Worm (Caenorhabditis elegans) whole organism, L1 larva: Measurements from ENCODE around the gene ztf-20.

Experiments
- C04F5.9 ChIP-seq: sonication (generic microtip); optimal IDR thresholded peaks from 2 replicates; lab custom pipeline; 2016; ENCODE audit warnings: missing genetic modification characterization, missing compliant biosample characterization
- Y116A8C.19 ChIP-seq: sonication (generic microtip); optimal IDR thresholded peaks from 2 replicates; lab custom pipeline; 2016; ENCODE audit warnings: missing compliant biosample characterization, missing genetic modification characterization, borderline replicate concordance
- ama-1 ChIP-seq: fragments of 150-350 bp; optimal IDR thresholded peaks from 2 replicates; lab custom pipeline; 2014
- ceh-82 ChIP-seq, 3 experiments: fragments of 150-350 bp in 1 of 3; sonication (generic microtip) in 2 of 3; optimal IDR thresholded peaks; 2 replicates each; lab custom pipeline; 2014 to 2017; ENCODE audit warnings: missing biosample characterization in 3 of 3, missing genetic modification characterization in 3 of 3
- egl-27 ChIP-seq, 2 experiments: fragments of 150-350 bp in 1 of 2; sonication (generic microtip); optimal IDR thresholded peaks; 3 replicates each; lab custom pipeline; 2017 to 2018; ENCODE audit warnings: missing biosample characterization in 2 of 2, missing genetic modification characterization in 2 of 2, missing genetic modification reagents in 2 of 2
- elt-2 ChIP-seq: sonication (generic microtip); optimal IDR thresholded peaks from 2 replicates; lab custom pipeline; 2016; ENCODE audit warnings: missing genetic modification characterization, mild to moderate bottlenecking, inconsistent platforms, missing compliant biosample characterization, missing genetic modification reagents
- fos-1 ChIP-seq: fragments of 150-350 bp; optimal IDR thresholded peaks from 2 replicates; lab custom pipeline; 2014; ENCODE audit warnings: missing biosample characterization, missing genetic modification characterization
- lin-15B ChIP-seq: fragments of 150-350 bp; sonication (generic microtip); optimal IDR thresholded peaks from 3 replicates; lab custom pipeline; 2014; ENCODE audit warnings: missing biosample characterization, missing genetic modification characterization
- nhr-11 ChIP-seq: fragments of 150-350 bp; optimal IDR thresholded peaks from 2 replicates; lab custom pipeline; 2014; ENCODE audit warnings: missing biosample characterization, missing genetic modification characterization
- nhr-90 ChIP-seq: sonication (generic microtip); optimal IDR thresholded peaks from 2 replicates; lab custom pipeline; 2016; ENCODE audit warnings: mild to moderate bottlenecking, missing genetic modification characterization, missing compliant biosample characterization; ENCODE audit not compliant: poor library complexity
- unc-130 ChIP-seq: fragments of 150-350 bp; optimal IDR thresholded peaks from 2 replicates; lab custom pipeline; 2017; ENCODE audit warnings: missing biosample characterization, missing genetic modification characterization, inconsistent platforms
- unc-30 ChIP-seq: sonication (generic microtip); optimal IDR thresholded peaks from 2 replicates; lab custom pipeline; 2017; ENCODE audit warnings: missing biosample characterization, missing genetic modification characterization
- ztf-11 ChIP-seq, 2 experiments: sonication (generic microtip); optimal IDR thresholded peaks; 2 replicates each; lab custom pipeline; 2016 to 2017; ENCODE audit warnings: missing genetic modification characterization in 2 of 2, missing biosample characterization in 1 of 2, missing compliant biosample characterization in 1 of 2
- ztf-4 ChIP-seq: fragments of 150-350 bp; optimal IDR thresholded peaks from 2 replicates; lab custom pipeline; 2014; ENCODE audit warnings: missing biosample characterization, missing genetic modification characterization

DNA sequence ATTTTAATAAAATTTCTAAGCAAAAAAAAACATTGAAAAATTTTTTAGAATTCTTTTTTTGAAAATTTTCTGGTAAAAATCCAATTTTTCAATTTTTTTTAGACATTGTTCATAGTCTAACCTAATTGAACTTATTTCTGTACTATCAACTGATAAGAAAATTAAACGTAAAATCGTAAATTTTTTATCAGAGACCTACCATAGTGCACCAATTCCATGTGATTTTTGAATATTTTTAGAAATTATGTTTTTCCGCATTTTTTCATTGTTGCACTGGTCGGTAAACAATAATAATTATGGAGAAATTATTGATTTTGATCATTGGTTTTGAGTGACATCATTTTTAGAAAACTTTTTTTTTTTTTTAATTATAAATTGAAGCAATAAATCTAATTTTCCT lies 16.6 kb upstream of the ztf-20 start:
- no peak for TF ChIP-seq egl-27 (tag; optimal IDR thresholded peaks at IDR 0.05; lab: Kevin White, UChicago)
- TF ChIP-seq ama-1 (lab: Kevin White, UChicago), result no peak
- TF ChIP-seq lin-15B (tag; lab: Kevin White, UChicago), result no peak
- no peak for TF ChIP-seq fos-1 (tag; lab: Kevin White, UChicago)
- no peak for TF ChIP-seq ceh-82 (tag; optimal IDR thresholded peaks at IDR 0.05; lab: Kevin White, UChicago)
- no peak for TF ChIP-seq Y116A8C.19 (tag; lab: Kevin White, UChicago)
- no peak for TF ChIP-seq elt-2 (tag; lab: Kevin White, UChicago)
- no peak for TF ChIP-seq unc-130 (tag; lab: Kevin White, UChicago)
- no peak for TF ChIP-seq ztf-11 (tag; optimal IDR thresholded peaks at IDR 0.05; lab: Kevin White, UChicago)
- TF ChIP-seq C04F5.9 (tag; lab: Kevin White, UChicago), result no peak
- TF ChIP-seq unc-30 (tag; lab: Kevin White, UChicago), result no peak
- no peak for TF ChIP-seq ztf-4 (tag; lab: Kevin White, UChicago)
- no peak for TF ChIP-seq nhr-11 (tag; lab: Kevin White, UChicago)
- TF ChIP-seq nhr-90 (tag; lab: Kevin White, UChicago), result no peak
